Fruit fly (Drosophila melanogaster) whole organism, adult: ENCODE results near the gene Cnx99A.

ENCODE experiments used
- CG11617 ChIP-seq: fragments of 200-800 bp; sonication (Bioruptor generic); optimal IDR thresholded peaks from 2 replicates; lab custom pipeline; 2017; ENCODE audit warnings: mild to moderate bottlenecking, missing biosample characterization, missing genetic modification reagents, missing genetic modification characterization
- CG12768 ChIP-seq: fragments of 200-800 bp; sonication (Bioruptor generic); optimal IDR thresholded peaks from 2 replicates; lab custom pipeline; 2017; ENCODE audit warnings: missing biosample characterization, missing genetic modification characterization, mild to moderate bottlenecking, moderate library complexity, missing genetic modification reagents
- CG14711 ChIP-seq: fragments of 200-800 bp; sonication (Bioruptor generic); optimal IDR thresholded peaks from 2 replicates; lab custom pipeline; 2018; ENCODE audit warnings: missing biosample characterization, mild to moderate bottlenecking, missing genetic modification characterization, moderate library complexity
- CG1620 ChIP-seq: fragments of 200-800 bp; sonication (Bioruptor generic); optimal IDR thresholded peaks from 2 replicates; lab custom pipeline; 2016; ENCODE audit warnings: missing biosample characterization, missing genetic modification characterization
- CG33017 ChIP-seq: fragments of 200-800 bp; sonication (Bioruptor generic); optimal IDR thresholded peaks from 2 replicates; lab custom pipeline; 2018; ENCODE audit warnings: missing biosample characterization, mild to moderate bottlenecking, missing genetic modification characterization, moderate library complexity
- CG5204 ChIP-seq: fragments of 200-800 bp; sonication (Bioruptor generic); optimal IDR thresholded peaks from 2 replicates; lab custom pipeline; 2016; ENCODE audit warnings: missing biosample characterization, missing genetic modification characterization
- CG7045 ChIP-seq: fragments of 200-800 bp; sonication (Bioruptor generic); optimal IDR thresholded peaks from 2 replicates; lab custom pipeline; 2017; ENCODE audit warnings: missing biosample characterization, mild to moderate bottlenecking, missing genetic modification characterization
- CG7101 ChIP-seq: fragments of 200-800 bp; sonication (Bioruptor generic); optimal IDR thresholded peaks from 2 replicates; lab custom pipeline; 2018; ENCODE audit warnings: missing biosample characterization, mild to moderate bottlenecking, missing genetic modification characterization, moderate library complexity
- Clk ChIP-seq: fragments of 200-800 bp; sonication (Bioruptor generic); optimal IDR thresholded peaks from 2 replicates; lab custom pipeline; 2017; ENCODE audit warnings: missing biosample characterization, missing genetic modification characterization
- Hr96 ChIP-seq: fragments of 200-800 bp; sonication (Bioruptor generic); optimal IDR thresholded peaks from 2 replicates; lab custom pipeline; 2016; ENCODE audit warnings: missing biosample characterization, missing genetic modification characterization
- Mnt ChIP-seq: fragments of 200-800 bp; sonication (Bioruptor generic); optimal IDR thresholded peaks from 2 replicates; lab custom pipeline; 2016; ENCODE audit warnings: missing biosample characterization, mild to moderate bottlenecking, missing genetic modification characterization
- bab1 ChIP-seq: fragments of 200-800 bp; sonication (Bioruptor generic); optimal IDR thresholded peaks from 3 replicates; lab custom pipeline; 2019; ENCODE audit warnings: missing biosample characterization, mild to moderate bottlenecking, missing genetic modification characterization, moderate library complexity
- cic ChIP-seq: fragments of 200-800 bp; sonication (Bioruptor generic); optimal IDR thresholded peaks from 2 replicates; lab custom pipeline; 2017; ENCODE audit warnings: missing biosample characterization, mild to moderate bottlenecking, missing genetic modification characterization, moderate library complexity
- cnc ChIP-seq, 2 experiments: fragments of >200 bp; optimal IDR thresholded peaks; 2 replicates each; lab custom pipeline; 2017
- kay ChIP-seq: fragments of 200-800 bp; sonication (Bioruptor generic); peaks from one replicate; lab custom pipeline; 2016; ENCODE audit warnings: missing biosample characterization, missing genetic modification characterization, borderline replicate concordance
- ovo ChIP-seq: fragments of 200-800 bp; sonication (Bioruptor generic); optimal IDR thresholded peaks from 2 replicates; lab custom pipeline; 2016; ENCODE audit warnings: missing biosample characterization, missing genetic modification characterization
- pad ChIP-seq: fragments of 200-800 bp; sonication (Bioruptor generic); optimal IDR thresholded peaks from 3 replicates; lab custom pipeline; 2017; ENCODE audit warnings: missing biosample characterization, missing genetic modification characterization, mild to moderate bottlenecking, moderate library complexity, missing genetic modification reagents
- tj ChIP-seq: fragments of 200-800 bp; sonication (Bioruptor generic); optimal IDR thresholded peaks from 3 replicates; lab custom pipeline; 2017; ENCODE audit warnings: missing biosample characterization, mild to moderate bottlenecking, missing genetic modification characterization, moderate library complexity
- toe ChIP-seq: fragments of 200-800 bp; sonication (Bioruptor generic); optimal IDR thresholded peaks from 2 replicates; lab custom pipeline; 2016; ENCODE audit warnings: missing biosample characterization, missing genetic modification characterization

Gene Cnx99A

DNA sequence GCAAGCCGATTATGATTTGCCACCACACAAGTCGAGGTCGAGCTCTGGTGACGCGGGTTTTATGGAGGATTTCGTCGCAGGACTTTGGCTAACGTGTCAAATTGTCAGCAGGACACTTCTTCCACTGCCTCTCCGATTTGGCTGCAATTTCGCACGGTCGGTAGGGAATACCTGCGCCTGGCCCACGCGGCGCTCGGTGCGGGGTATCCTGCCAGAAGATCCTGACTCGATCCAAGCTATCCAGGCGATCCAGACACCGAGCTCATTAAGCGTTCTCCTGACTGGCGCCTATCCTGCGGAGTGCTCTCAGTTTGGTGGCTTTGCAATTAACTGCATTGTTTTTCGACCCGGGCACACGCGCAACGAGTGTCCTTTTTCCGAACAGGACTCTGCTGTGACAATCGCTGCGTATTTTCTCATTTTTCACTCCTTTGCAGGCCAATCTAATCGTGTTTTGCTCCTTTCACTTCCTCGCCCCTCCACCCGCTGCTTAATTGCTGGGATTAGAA lies 12.4 kb downstream of the Cnx99A start:
- TF ChIP-seq CG33017 (tag; lab: Kevin White, UChicago) (no peak), CG5204 (GFP tag; lab: Kevin White, UChicago) (no peak), CG1620 (GFP tag; lab: Kevin White, UChicago) (no peak), CG12768 (GFP tag; lab: Kevin White, UChicago) (no peak), Mnt (GFP tag; lab: Kevin White, UChicago) (no peak), tj (GFP tag; lab: Kevin White, UChicago) (no peak)

DNA sequence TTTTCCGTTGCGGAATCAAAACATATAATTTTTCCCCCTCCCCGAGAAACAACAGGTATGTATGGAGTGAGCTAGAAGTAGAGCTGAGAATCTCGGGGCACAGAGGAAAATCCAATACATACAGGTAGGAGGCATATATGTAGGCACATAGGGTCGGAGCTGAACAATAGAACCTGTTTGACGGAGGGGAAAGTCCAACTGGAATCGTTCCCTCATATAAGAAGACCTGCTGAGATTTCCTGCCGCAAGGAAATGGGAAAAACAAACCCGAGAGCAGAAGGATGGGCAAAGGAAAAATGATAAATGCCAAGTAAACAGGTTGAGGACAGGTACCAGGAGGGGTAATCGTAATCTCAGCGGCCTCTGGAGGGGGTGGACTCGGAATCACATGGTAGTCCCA lies 15.3 kb downstream of the Cnx99A start:
- TF ChIP-seq pad (GFP tag; lab: Kevin White, UChicago), result peak; percentile 42
- no peak for TF ChIP-seq CG7045 (GFP tag; lab: Kevin White, UChicago)

DNA sequence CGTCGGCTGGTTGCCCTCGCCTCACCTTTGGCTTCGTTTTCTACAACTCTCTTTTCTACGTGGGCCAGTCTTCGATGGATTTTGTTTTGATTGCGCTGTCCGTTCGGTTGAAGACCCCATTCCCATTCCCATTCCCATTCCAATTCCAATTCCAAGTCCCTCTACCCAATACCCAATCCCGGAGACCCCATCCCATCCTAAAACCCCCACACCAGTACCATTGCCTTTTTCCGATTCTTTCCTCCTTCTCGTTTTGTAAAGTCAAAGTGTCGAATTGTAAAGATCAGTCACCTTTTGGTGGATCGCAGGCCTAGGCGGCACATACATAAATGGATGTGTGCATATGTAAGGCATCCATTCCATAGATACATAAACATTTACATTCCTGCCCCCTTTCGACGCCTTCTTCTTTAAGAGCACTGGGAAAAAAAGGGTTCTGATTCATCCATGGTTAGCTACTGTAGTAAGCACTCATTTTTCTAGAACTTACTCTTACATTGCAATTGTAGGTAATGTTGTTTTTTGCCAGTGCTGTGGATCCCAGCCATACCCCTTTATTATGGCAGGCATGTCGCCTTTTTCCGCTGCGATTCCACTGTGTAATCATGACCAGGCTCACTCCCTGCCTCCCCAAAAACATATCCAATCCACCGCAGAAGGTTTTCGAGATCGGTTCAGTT lies 19.5 kb downstream of the Cnx99A start:
- TF ChIP-seq CG7045 (GFP tag; lab: Kevin White, UChicago) (no peak), CG14711 (no peak), CG33017 (tag; lab: Kevin White, UChicago) (no peak), kay (GFP tag; lab: Kevin White, UChicago) (no peak), toe (GFP tag; lab: Kevin White, UChicago) (no peak), Mnt (GFP tag; lab: Kevin White, UChicago) (no peak)

DNA sequence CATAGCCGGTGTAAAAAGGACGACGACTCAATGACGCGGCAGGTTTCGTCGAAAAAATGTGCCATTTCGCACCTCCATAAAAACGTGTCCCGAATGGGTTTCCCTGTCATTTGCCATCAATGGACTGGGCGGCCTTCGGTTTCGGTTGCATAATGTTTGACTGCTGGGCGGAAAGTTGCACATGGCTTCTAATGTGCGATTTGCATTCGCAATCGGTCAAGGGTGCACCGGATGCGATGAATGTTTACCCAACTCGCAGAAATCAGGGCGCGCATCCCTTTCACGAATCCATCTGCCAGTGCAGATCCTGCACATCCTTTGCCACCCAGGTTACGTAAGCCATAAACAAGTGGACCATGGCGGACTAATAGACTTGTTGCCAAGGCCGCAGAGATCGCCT lies 21.6 kb downstream of the Cnx99A start:
- TF ChIP-seq ovo (GFP tag; lab: Kevin White, UChicago), result no peak
- TF ChIP-seq CG14711, result no peak
- no peak for TF ChIP-seq Mnt (GFP tag; lab: Kevin White, UChicago)
- no peak for TF ChIP-seq bab1 (GFP tag; lab: Kevin White, UChicago)
- no peak for TF ChIP-seq kay (GFP tag; lab: Kevin White, UChicago)
- no peak for TF ChIP-seq Hr96 (GFP tag; lab: Kevin White, UChicago)
- no peak for TF ChIP-seq CG1620 (GFP tag; lab: Kevin White, UChicago)
- TF ChIP-seq CG7101 (tag; lab: Kevin White, UChicago), result no peak
- no peak for TF ChIP-seq CG33017 (tag; lab: Kevin White, UChicago)

DNA sequence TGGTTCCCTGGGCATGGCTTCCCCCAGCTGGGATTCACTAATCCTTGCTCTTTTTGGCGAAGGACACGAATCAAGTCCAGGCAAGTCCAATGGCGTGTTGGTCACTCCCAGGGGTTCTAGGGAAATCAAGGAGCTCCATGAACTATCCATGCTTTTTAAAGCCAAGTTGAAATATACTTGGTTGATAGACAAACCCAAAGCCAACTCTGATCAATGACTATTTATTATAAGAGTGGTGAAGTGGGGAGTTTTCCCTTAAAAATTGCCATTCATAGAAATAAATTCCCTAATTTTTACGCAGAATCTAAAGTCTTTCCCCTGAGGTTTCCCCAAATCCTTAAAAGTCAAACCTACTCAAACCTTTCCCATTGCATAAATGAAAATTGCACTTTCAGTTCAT lies 22.4 kb downstream of the Cnx99A start, which contains the start of gene CG14506:
CG14506 (minus strand) TSS at position 101 of the 400 bp plus-strand sequence.
- TF ChIP-seq kay (GFP tag; lab: Kevin White, UChicago) (no peak), CG5204 (GFP tag; lab: Kevin White, UChicago) (no peak), Hr96 (GFP tag; lab: Kevin White, UChicago) (no peak)

DNA sequence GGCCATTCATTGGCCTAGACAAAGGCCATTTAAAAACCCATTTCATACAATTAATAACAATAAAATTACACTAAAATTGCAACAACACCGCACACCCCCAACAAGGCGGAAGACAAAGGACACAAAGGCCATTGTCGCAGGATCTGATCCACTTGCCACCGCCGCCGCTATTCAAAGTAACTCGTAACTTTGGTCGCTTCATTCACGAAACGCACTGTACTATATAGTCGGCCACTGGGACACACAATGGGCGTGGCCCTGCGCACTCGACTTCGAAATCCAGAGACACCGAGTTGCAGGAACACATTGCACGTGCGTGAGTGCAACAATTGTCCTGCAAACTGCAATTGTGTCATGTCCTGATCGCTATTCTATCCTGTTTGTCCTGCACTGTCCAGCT lies 26.0 kb downstream of the Cnx99A start:
- TF ChIP-seq Clk (GFP tag; lab: Kevin White, UChicago), result no peak
- no peak for TF ChIP-seq CG5204 (GFP tag; lab: Kevin White, UChicago)
- TF ChIP-seq cic, result no peak
- no peak for TF ChIP-seq CG7045 (GFP tag; lab: Kevin White, UChicago)
- TF ChIP-seq cnc (optimal IDR thresholded peaks at IDR 0.05; lab: Kevin White, UChicago), result no peak
- no peak for TF ChIP-seq toe (GFP tag; lab: Kevin White, UChicago)
- no peak for TF ChIP-seq CG14711
- no peak for TF ChIP-seq Hr96 (GFP tag; lab: Kevin White, UChicago)
- no peak for TF ChIP-seq CG33017 (tag; lab: Kevin White, UChicago)
- TF ChIP-seq CG7101 (tag; lab: Kevin White, UChicago), result no peak
- TF ChIP-seq CG11617, result no peak

DNA sequence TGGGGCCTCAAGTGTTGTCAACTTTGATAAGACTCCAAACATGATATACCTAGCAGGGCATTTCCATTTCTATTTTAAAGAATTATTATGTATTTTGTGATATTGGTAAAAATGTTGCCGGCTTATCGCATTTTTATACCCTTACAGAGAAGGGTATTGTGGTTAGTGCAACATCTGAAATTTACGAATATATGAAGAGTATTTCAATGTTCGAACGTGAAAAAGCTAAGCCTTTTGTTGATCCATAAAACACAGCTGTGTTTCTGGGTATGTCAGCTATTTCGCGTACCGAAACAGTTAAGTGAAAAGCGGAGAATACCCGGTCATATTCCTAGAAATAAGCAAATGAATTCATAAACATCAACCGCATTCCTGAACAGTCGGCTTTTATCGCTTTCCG lies 27.5 kb downstream of the Cnx99A start:
- TF ChIP-seq toe (GFP tag; lab: Kevin White, UChicago) (no peak), Hr96 (GFP tag; lab: Kevin White, UChicago) (no peak), tj (GFP tag; lab: Kevin White, UChicago) (no peak), kay (GFP tag; lab: Kevin White, UChicago) (peak; percentile 33)
